Fruit fly (Drosophila melanogaster) whole organism: ENCODE results near the gene CG7523.
A peak's percentile ranks its signal among the peaks of the same experiment; 100 is the strongest.

ENCODE experiments used
- CG8478 ChIP-seq: fragments of >200 bp; optimal IDR thresholded peaks from 2 replicates; lab custom pipeline; 2018; ENCODE audit warnings: inconsistent platforms
- Dll ChIP-seq: fragments of >200 bp; optimal IDR thresholded peaks from 2 replicates; lab custom pipeline; 2017
- EcR ChIP-seq, 2 experiments: fragments of >200 bp; optimal IDR thresholded peaks; 2 replicates each; lab custom pipeline; 2017; ENCODE audit warnings: missing biosample characterization in 2 of 2, missing genetic modification characterization in 2 of 2, missing genetic modification reagents in 2 of 2
- pan ChIP-seq: fragments of >200 bp; optimal IDR thresholded peaks from 2 replicates; lab custom pipeline; 2017
- psq ChIP-seq: fragments of >200 bp; optimal IDR thresholded peaks from 2 replicates; lab custom pipeline; 2017
- usp ChIP-seq: fragments of >200 bp; optimal IDR thresholded peaks from 2 replicates; lab custom pipeline; 2017; ENCODE audit warnings: missing biosample characterization, missing genetic modification characterization, mixed read lengths

CG7523 gene

dm6 chr3R:17701131-17701593, 30.5 kb upstream of the CG7523 start:
- TF ChIP-seq psq (lab: Kevin White, UChicago), result no peak
- no peak for TF ChIP-seq Dll (lab: Kevin White, UChicago)
- no peak for TF ChIP-seq CG8478
- no peak for TF ChIP-seq pan (lab: Kevin White, UChicago)
- no peak for TF ChIP-seq usp (GFP tag; lab: Kevin White, UChicago)
- TF ChIP-seq EcR (GFP tag; optimal IDR thresholded peaks at IDR 0.05; lab: Kevin White, UChicago), result no peak

DNA sequence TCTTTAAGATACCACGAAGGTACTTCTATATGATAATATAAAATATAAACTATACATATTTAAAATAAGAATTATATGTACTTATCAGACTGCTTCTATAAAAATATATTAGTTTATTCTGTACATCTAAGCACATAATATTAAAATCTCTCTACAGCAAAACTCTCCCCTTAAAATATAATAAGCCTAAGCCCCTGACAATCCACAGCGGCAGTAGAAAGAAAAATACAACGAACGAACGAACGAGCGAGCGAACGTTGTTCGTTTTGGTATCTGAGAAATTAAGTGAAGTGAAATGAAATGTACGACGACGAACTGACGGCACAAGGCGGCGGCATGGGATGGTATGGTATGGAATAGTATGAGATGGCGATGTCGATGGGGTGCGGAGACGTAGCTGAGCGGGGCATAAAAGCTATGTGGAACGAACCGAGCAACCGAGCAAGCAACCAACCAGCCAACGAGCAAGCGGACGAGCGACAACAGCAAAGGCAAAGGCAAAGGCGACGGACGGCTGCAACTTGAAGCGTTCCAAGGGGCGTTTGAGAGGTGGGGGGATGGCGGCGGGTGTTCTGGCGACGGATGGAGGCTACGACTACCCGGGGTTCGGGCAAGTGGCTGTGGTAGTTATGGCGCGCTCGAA, 29.9 kb upstream of the CG7523 start:
- TF ChIP-seq CG8478 (no peak), usp (GFP tag; lab: Kevin White, UChicago) (no peak), psq (lab: Kevin White, UChicago) (no peak)

- no peak for TF ChIP-seq psq (lab: Kevin White, UChicago)
- TF ChIP-seq Dll (lab: Kevin White, UChicago), result no peak
- TF ChIP-seq CG8478, result no peak
- no peak for TF ChIP-seq EcR (GFP tag; optimal IDR thresholded peaks at IDR 0.05; lab: Kevin White, UChicago)
- TF ChIP-seq usp (GFP tag; lab: Kevin White, UChicago), result no peak
- TF ChIP-seq pan (lab: Kevin White, UChicago), result no peak
These were observed 29.3 kb upstream of the CG7523 start for dm6 chr3R:17699891-17700487.

- TF ChIP-seq CG8478 (no peak), psq (lab: Kevin White, UChicago) (no peak), pan (lab: Kevin White, UChicago) (no peak), EcR (GFP tag; optimal IDR thresholded peaks at IDR 0.05; lab: Kevin White, UChicago) (no peak), usp (GFP tag; lab: Kevin White, UChicago) (no peak), Dll (lab: Kevin White, UChicago) (no peak)
These were observed 16.2 kb upstream of the CG7523 start, which contains the start of gene CG31249 for dm6 chr3R:17686875-17687274. CG31249 (minus strand) TSS chr3R:17687071.

DNA sequence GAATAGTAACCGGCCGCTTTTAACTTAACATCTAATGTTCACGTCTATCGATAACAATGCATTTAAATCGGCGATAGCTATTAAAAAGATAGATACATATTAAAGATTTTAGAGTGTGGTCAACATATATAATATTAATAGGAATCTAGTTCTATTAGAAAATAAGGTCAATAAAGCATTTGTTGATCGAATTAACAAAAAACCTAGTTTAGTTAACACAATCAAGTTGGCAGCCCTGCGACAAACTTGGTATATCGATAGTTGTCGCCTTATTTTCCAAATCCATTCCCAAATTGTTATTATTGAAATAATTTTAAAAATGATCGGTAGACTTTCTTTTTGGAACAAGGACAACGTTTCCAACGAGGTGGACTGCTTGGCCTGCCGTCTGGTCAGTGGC, 14.2 kb upstream of the CG7523 start, which contains the start of the genes CG31251 and CG31360:
TSS of gene CG31251 (minus strand) at position 62 of the 400 bp plus-strand sequence.
TSS of gene CG31360 (plus strand) at position 244 of the 400 bp plus-strand sequence.
- TF ChIP-seq pan (lab: Kevin White, UChicago) (no peak), CG8478 (no peak), usp (GFP tag; lab: Kevin White, UChicago) (no peak), psq (lab: Kevin White, UChicago) (no peak), Dll (lab: Kevin White, UChicago) (no peak), EcR (GFP tag; optimal IDR thresholded peaks at IDR 0.05; lab: Kevin White, UChicago) (no peak)

- TF ChIP-seq Dll (lab: Kevin White, UChicago), result no peak
- TF ChIP-seq pan (lab: Kevin White, UChicago), result no peak
- no peak for TF ChIP-seq EcR (GFP tag; optimal IDR thresholded peaks at IDR 0.05; lab: Kevin White, UChicago)
- no peak for TF ChIP-seq usp (GFP tag; lab: Kevin White, UChicago)
- TF ChIP-seq psq (lab: Kevin White, UChicago), result no peak
These were observed 11.6 kb upstream of the CG7523 start, which contains the start of the genes alt and CG7655 for dm6 chr3R:17682244-17682773. alt (minus strand) TSS chr3R:17682515. CG7655 (plus strand) TSS chr3R:17682669.

dm6 chr3R:17681611-17682243, 11.0 kb upstream of the CG7523 start:
- TF ChIP-seq CG8478 (no peak), EcR (GFP tag; optimal IDR thresholded peaks at IDR 0.05; lab: Kevin White, UChicago) (no peak), usp (GFP tag; lab: Kevin White, UChicago) (no peak), pan (lab: Kevin White, UChicago) (no peak), psq (lab: Kevin White, UChicago) (no peak), Dll (lab: Kevin White, UChicago) (no peak)

DNA sequence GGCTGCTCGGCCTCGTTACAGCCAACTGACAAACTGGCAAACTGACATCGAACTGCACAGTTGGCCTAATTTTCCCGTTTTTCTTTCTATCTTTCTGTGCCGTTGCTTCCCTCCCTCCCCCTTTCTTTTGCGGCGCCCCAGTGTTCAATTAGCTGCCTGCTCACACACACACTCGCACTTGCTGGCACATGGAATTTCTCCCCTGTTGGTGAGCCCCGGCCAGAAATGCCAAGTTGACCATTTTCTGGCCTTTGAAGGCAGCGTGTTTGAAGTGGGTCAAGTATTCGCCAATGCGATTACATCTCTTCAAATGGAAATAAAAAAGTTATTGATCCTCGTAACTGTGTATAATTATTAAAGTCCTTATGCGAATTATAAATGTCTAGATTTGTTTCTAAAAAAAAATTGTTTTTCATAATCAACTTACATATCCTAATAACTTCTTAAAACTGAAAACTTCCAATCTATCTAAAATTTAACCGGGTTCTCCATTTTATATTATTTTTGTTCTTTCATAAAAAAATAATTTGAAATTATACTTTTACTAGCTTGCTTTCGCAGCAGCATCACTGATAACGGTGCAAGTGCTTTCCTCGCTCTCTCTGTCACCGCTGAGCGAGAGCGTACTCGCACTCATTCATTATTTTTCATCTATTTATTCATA, 10.1 kb upstream of the CG7523 start:
- TF ChIP-seq pan (lab: Kevin White, UChicago), result no peak
- TF ChIP-seq CG8478, result no peak
- TF ChIP-seq EcR (GFP tag; optimal IDR thresholded peaks at IDR 0.05; lab: Kevin White, UChicago), result no peak
- TF ChIP-seq psq (lab: Kevin White, UChicago), result no peak
- TF ChIP-seq usp (GFP tag; lab: Kevin White, UChicago), result no peak
- TF ChIP-seq Dll (lab: Kevin White, UChicago), result no peak

- peak; percentile 83 to 85 for TF ChIP-seq EcR (GFP tag; optimal IDR thresholded peaks at IDR 0.05; lab: Kevin White, UChicago)
- TF ChIP-seq Dll (lab: Kevin White, UChicago), result no peak
These were observed 9.6 kb upstream of the CG7523 start for dm6 chr3R:17680268-17680638.

DNA sequence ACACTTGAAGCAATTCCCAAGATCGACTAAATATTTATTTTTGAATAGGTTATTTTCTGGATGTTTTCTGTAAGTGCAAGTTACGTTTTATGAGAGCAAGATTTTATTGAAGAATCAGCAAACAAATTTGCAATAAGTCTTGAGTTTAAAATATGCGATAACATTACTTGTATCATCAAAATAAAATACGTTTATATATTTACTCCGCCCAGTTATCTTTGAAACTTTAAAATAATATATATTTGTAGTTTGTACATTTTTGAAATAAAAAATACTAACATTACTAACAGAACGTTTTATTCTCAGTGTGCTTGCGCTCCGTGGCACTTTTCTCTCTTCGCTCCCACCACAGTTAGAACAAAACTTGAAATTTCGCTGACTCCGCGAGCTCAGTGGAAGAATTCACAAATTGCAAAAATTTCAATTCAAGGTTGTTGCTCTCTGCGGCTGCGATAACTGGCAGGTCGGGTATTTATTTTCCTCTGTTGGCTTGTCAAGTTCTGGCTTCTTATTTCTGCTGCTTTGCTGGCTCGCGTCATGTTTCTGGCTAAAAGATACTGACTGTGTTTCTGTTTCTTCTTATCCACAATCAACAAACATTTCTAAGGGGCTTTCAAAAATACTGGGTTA, 8.8 kb upstream of the CG7523 start:
- no peak for TF ChIP-seq CG8478
- TF ChIP-seq Dll (lab: Kevin White, UChicago), result no peak
- no peak for TF ChIP-seq usp (GFP tag; lab: Kevin White, UChicago)
- TF ChIP-seq pan (lab: Kevin White, UChicago), result no peak
- TF ChIP-seq psq (lab: Kevin White, UChicago), result no peak
- no peak for TF ChIP-seq EcR (GFP tag; optimal IDR thresholded peaks at IDR 0.05; lab: Kevin White, UChicago)
